Fruit fly (Drosophila melanogaster): Measurements from ENCODE around the gene jet.

DNA sequence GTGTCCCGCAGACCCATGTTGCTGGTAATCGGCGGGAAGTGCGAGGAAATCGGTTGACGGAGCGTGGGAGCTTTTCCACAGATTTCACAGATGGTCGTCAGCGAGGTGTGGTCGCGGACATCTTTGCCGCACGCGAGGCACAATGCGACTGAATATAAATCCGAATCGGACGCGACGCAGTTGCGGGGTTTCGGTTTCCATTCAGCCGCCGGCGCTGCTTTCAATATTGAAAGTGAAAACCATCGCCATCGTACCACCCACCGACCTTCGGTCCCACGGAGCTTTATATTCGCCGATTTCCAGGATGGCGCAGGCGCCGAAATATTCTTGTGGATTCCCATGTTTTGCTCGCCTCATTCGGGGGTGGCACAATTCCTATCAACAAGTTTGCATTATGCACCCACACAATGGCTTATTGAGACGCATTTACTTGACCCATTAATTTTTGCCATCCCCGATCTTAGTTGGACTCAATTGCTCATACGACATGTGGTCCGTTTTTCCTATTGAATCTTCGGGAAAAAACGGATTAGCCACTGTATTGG is 13.2 kb downstream of the jet start, which contains the start of gene hoe2:
- TF ChIP-seq gl (tag; optimal IDR thresholded peaks at IDR 0.05) (no peak), CG8159 (tag; optimal IDR thresholded peaks at IDR 0.05) (no peak), CG32121 (GFP tag; IDR thresholded peaks at IDR 0.05) (no peak), CG8301 (tag; optimal IDR thresholded peaks at IDR 0.05) (no peak), rn (GFP tag; IDR thresholded peaks at IDR 0.05) (no peak), Snoo (tag; optimal IDR thresholded peaks at IDR 0.05) (no peak), fd96Ca (GFP tag; IDR thresholded peaks at IDR 0.05) (no peak), Pif1B (GFP tag; optimal IDR thresholded peaks at IDR 0.05) (no peak), CG14655 (GFP tag; optimal IDR thresholded peaks at IDR 0.05) (no peak), D1 (tag; optimal IDR thresholded peaks at IDR 0.05) (no peak), EcR (GFP tag; optimal IDR thresholded peaks at IDR 0.05) (no peak)
